Worm (Caenorhabditis elegans) whole organism, L3 larva: ENCODE results near the gene Y110A2AL.1.

Experiments used
- R02D3.7 ChIP-seq: fragments of 150-350 bp; optimal IDR thresholded peaks from 2 replicates; lab custom pipeline; 2014; ENCODE audit warnings: missing biosample characterization, missing genetic modification characterization
- ama-1 ChIP-seq: fragments of 150-350 bp; optimal IDR thresholded peaks from 2 replicates; lab custom pipeline; 2018
- ceh-82 ChIP-seq: fragments of 150-350 bp; optimal IDR thresholded peaks from 2 replicates; lab custom pipeline; 2014; ENCODE audit warnings: missing biosample characterization, missing genetic modification characterization
- egl-27 ChIP-seq: sonication (generic microtip); optimal IDR thresholded peaks from 4 replicates; lab custom pipeline; 2017; ENCODE audit warnings: missing biosample characterization, missing genetic modification reagents, missing genetic modification characterization
- fos-1 ChIP-seq: fragments of 150-350 bp; optimal IDR thresholded peaks from 2 replicates; lab custom pipeline; 2014; ENCODE audit warnings: missing biosample characterization, missing genetic modification characterization
- hmg-11 ChIP-seq: sonication (generic microtip); optimal IDR thresholded peaks from 2 replicates; lab custom pipeline; 2016; ENCODE audit warnings: missing genetic modification characterization, missing compliant biosample characterization
- lin-39 ChIP-seq: fragments of 150-350 bp; optimal IDR thresholded peaks from 2 replicates; lab custom pipeline; 2018; ENCODE audit warnings: missing biosample characterization, missing genetic modification reagents, missing genetic modification characterization
- nhr-23 ChIP-seq: fragments of 150-350 bp; optimal IDR thresholded peaks from 2 replicates; lab custom pipeline; 2014; ENCODE audit warnings: missing biosample characterization, missing genetic modification reagents, missing genetic modification characterization
- skn-1 ChIP-seq: fragments of 150-350 bp; optimal IDR thresholded peaks from 2 replicates; lab custom pipeline; 2014; ENCODE audit warnings: missing biosample characterization, missing genetic modification characterization
- snpc-4 ChIP-seq: fragments of 150-350 bp; optimal IDR thresholded peaks from 2 replicates; lab custom pipeline; 2014; ENCODE audit warnings: missing biosample characterization, missing genetic modification characterization
- ztf-11 ChIP-seq: fragments of 150-350 bp; optimal IDR thresholded peaks from 2 replicates; lab custom pipeline; 2014; ENCODE audit warnings: missing biosample characterization, missing genetic modification characterization

DNA sequence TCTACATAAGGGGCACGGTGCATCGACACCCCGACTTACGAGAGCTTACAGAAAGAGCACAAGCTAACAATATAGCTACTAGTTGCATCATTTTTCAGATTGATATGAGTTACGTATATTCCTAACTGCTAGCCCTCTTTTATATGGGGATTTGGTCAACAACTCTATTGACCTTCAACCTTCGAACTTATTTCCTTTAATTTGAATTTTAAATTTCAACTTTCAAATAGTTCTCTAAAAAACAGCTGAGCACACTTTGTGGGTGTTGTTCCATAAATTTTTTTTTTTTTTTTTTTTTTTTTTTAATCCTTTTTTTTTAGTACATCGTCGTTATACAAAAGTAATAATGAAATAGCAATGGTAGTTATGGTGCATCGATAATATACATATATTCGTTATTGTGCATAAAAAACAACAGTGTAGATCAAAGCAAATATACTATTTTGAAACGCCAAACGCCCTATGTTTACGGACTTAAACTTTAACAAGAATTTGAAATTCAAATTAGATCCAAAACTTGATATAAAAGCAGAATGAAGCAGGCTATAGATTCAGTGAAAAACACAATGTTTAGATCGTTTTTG is 8.3 kb upstream of the Y110A2AL.1 start, which contains the start of the genes Y110A2AL.9 and Y110A2AL.3:
- TF ChIP-seq ama-1 (lab: Kevin White, UChicago) (no peak), nhr-23 (tag; lab: Kevin White, UChicago) (no peak), lin-39 (no peak), egl-27 (no peak), skn-1 (no peak), ztf-11 (no peak), R02D3.7 (no peak), fos-1 (tag; lab: Kevin White, UChicago) (no peak), ceh-82 (tag; lab: Kevin White, UChicago) (no peak), hmg-11 (no peak), snpc-4 (no peak)
